Fruit fly (Drosophila melanogaster): ENCODE data around the gene CG13308.

The CG13308 gene

dm6 chr3L:8827133-8827867 is 19.0 kb downstream of the CG13308 start, which contains the start of gene dally (continued):
- TF ChIP-seq gt (GFP tag; IDR thresholded peaks at IDR 0.05), result no peak
- TF ChIP-seq CG15514 (GFP tag; optimal IDR thresholded peaks at IDR 0.05), result peak; percentile 51
- TF ChIP-seq prd (optimal IDR thresholded peaks at IDR 0.05), result no peak
- TF ChIP-seq prd (GFP tag; IDR thresholded peaks at IDR 0.05), result no peak
- TF ChIP-seq Lpt (GFP tag; optimal IDR thresholded peaks at IDR 0.05), result no peak
- no peak; the same call in 2 of the 3 replicates for TF ChIP-seq CG16813 (GFP tag; IDR thresholded peaks at IDR 0.05; ENCODE audit: partially characterized antibody)
- TF ChIP-seq az2 (GFP tag; optimal IDR thresholded peaks at IDR 0.05), result no peak
- TF ChIP-seq vvl (GFP tag; IDR thresholded peaks at IDR 0.05), result peak; percentile 64
- peak; percentile 33; the same call in 1 of the 2 replicates for TF ChIP-seq H2.0 (GFP tag; IDR thresholded peaks at IDR 0.05)
- no peak for TF ChIP-seq toy (GFP tag; IDR thresholded peaks at IDR 0.05)
- TF ChIP-seq CG18599 (GFP tag; optimal IDR thresholded peaks at IDR 0.05), result peak; percentile 45
- TF ChIP-seq salm (tag; optimal IDR thresholded peaks at IDR 0.05), result peak; percentile 25
- TF ChIP-seq MBD-R2 (GFP tag; IDR thresholded peaks at IDR 0.05), result no peak
- TF ChIP-seq tx (GFP tag; optimal IDR thresholded peaks at IDR 0.05), result no peak
- TF ChIP-seq CG11456 (GFP tag; IDR thresholded peaks at IDR 0.05), result no peak
- TF ChIP-seq CG4854 (GFP tag; optimal IDR thresholded peaks at IDR 0.05), result no peak
- TF ChIP-seq Awh (GFP tag; IDR thresholded peaks at IDR 0.05), result no peak
- TF ChIP-seq rib (GFP tag; IDR thresholded peaks at IDR 0.05), result peak; percentile 78; the same call in 1 of the 2 replicates
- peak; percentile 41; the same call in 1 of the 2 replicates for TF ChIP-seq bowl (GFP tag; IDR thresholded peaks at IDR 0.05)
- TF ChIP-seq CG10959 (GFP tag; IDR thresholded peaks at IDR 0.05), result no peak
- no peak for TF ChIP-seq CG13424 (tag; optimal IDR thresholded peaks at IDR 0.05)
- TF ChIP-seq lab (GFP tag; optimal IDR thresholded peaks at IDR 0.05), result peak; percentile 46
- TF ChIP-seq CG9817 (tag; optimal IDR thresholded peaks at IDR 0.05), result no peak
- no peak for TF ChIP-seq CG10431 (GFP tag; optimal IDR thresholded peaks at IDR 0.05)
- no peak for TF ChIP-seq CG9215 (GFP tag; IDR thresholded peaks at IDR 0.05)
- TF ChIP-seq mirr (GFP tag; optimal IDR thresholded peaks at IDR 0.05), result peak; percentile 43
- peak; percentile 16 for TF ChIP-seq CG3281 (GFP tag; optimal IDR thresholded peaks at IDR 0.05)
- no peak for TF ChIP-seq CG8944 (GFP tag; optimal IDR thresholded peaks at IDR 0.05)
- TF ChIP-seq eve (GFP tag; optimal IDR thresholded peaks at IDR 0.05), result no peak
- peak; percentile 37 for TF ChIP-seq scrt (GFP tag; optimal IDR thresholded peaks at IDR 0.05)
- TF ChIP-seq p53 (GFP tag; optimal IDR thresholded peaks at IDR 0.05), result no peak
- TF ChIP-seq CG10321 (GFP tag; IDR thresholded peaks at IDR 0.05), result no peak; the same call in 1 of the 2 replicates
- no peak for TF ChIP-seq crc (GFP tag; optimal IDR thresholded peaks at IDR 0.05)
- peak; percentile 36; the same call in 1 of the 3 replicates for TF ChIP-seq CG11695 (GFP tag; IDR thresholded peaks at IDR 0.05)
- TF ChIP-seq CG18476 (GFP tag; optimal IDR thresholded peaks at IDR 0.05), result no peak
- TF ChIP-seq CG12391 (tag; optimal IDR thresholded peaks at IDR 0.05), result no peak
- TF ChIP-seq CG10267 (tag; optimal IDR thresholded peaks at IDR 0.05), result peak; percentile 7
- no peak for TF ChIP-seq Fer2 (tag; optimal IDR thresholded peaks at IDR 0.05)
- no peak for TF ChIP-seq Taf1 (GFP tag; IDR thresholded peaks at IDR 0.05)
- TF ChIP-seq run (tag; optimal IDR thresholded peaks at IDR 0.05), result no peak
- no peak for TF ChIP-seq maf-S (GFP tag; optimal IDR thresholded peaks at IDR 0.05)
- no peak for TF ChIP-seq gce (GFP tag; IDR thresholded peaks at IDR 0.05)
- TF ChIP-seq sqz (GFP tag; optimal IDR thresholded peaks at IDR 0.05), result peak; percentile 5
- 0 out of 2 replicates have a peak, but pooled peaks have one; percentile 24 for TF ChIP-seq sim (GFP tag; IDR thresholded peaks at IDR 0.05)
- peak; percentile 42; the same call in 1 of the 2 replicates for TF ChIP-seq unc-4 (GFP tag; IDR thresholded peaks at IDR 0.05; ENCODE audit: partially characterized antibody)
- TF ChIP-seq CG2120 (GFP tag; optimal IDR thresholded peaks at IDR 0.05), result peak; percentile 14
- TF ChIP-seq tup (GFP tag; optimal IDR thresholded peaks at IDR 0.05), result no peak
- TF ChIP-seq CG10979 (tag; optimal IDR thresholded peaks at IDR 0.05), result peak; percentile 26
- no peak for TF ChIP-seq cg (GFP tag; optimal IDR thresholded peaks at IDR 0.05)
- TF ChIP-seq jing (GFP tag; optimal IDR thresholded peaks at IDR 0.05), result peak; percentile 42
